Worm (Caenorhabditis elegans): ENCODE measurements around the gene srh-104.

DNA sequence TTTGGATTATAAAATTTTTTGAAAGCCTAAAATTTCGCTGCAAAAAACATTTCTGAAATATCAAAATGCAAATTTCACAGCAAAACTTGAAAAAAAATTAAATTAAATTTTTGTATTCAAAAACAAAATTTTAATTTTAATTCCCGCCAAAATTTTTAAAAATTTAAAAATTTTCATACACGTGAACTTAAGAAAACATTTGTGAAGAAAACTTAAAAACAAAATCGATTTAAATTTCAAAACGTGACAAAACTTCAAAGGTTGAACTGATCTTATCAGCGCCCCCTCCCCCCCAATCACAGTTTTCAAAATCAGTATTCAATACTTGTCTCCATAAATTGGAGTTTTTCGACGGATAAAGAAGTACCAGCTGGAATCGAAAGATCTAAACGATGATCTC, 6.8 kb downstream of the srh-104 start, which contains the start of gene F21H7.5:
- TF ChIP-seq daf-12 (tag; optimal IDR thresholded peaks at IDR 0.05) (no peak), pqm-1 (tag; optimal IDR thresholded peaks at IDR 0.05) (no peak), ama-1 (optimal IDR thresholded peaks at IDR 0.05) (no peak), lsy-2 (tag; optimal IDR thresholded peaks at IDR 0.05) (no peak), lin-39 (tag; optimal IDR thresholded peaks at IDR 0.05) (no peak), hlh-30 (tag; optimal IDR thresholded peaks at IDR 0.05; ENCODE audit: insufficient read depth) (no peak), zag-1 (tag; optimal IDR thresholded peaks at IDR 0.05) (no peak), skn-1 (tag; optimal IDR thresholded peaks at IDR 0.05) (no peak), snpc-4 (tag; optimal IDR thresholded peaks at IDR 0.05) (no peak), fkh-10 (GFP tag; optimal IDR thresholded peaks at IDR 0.05) (no peak), aly-2 (tag; optimal IDR thresholded peaks at IDR 0.05) (no peak), ceh-82 (tag; optimal IDR thresholded peaks at IDR 0.05) (no peak)

Data from whole organism, L4 larva.